Fruit fly (Drosophila melanogaster): ENCODE results near the gene CG3225.

dm6 chr2L:4818056-4818455, at the start of gene CG3225:
- no peak for TF ChIP-seq ash1 (GFP tag; optimal IDR thresholded peaks at IDR 0.05)
- TF ChIP-seq bsh (GFP tag; optimal IDR thresholded peaks at IDR 0.05), result no peak
- TF ChIP-seq CG9609 (GFP tag; optimal IDR thresholded peaks at IDR 0.05), result no peak
- TF ChIP-seq HLHmδ (GFP tag; optimal IDR thresholded peaks at IDR 0.05), result no peak
- no peak for TF ChIP-seq abd-A (tag; optimal IDR thresholded peaks at IDR 0.05)
- no peak for TF ChIP-seq CG31441 (GFP tag; IDR thresholded peaks at IDR 0.05)
- TF ChIP-seq CG34224 (GFP tag; IDR thresholded peaks at IDR 0.05; ENCODE audit: partially characterized antibody), result peak; percentile 74; the same call in 2 of the 3 replicates
- TF ChIP-seq Gug (GFP tag; IDR thresholded peaks at IDR 0.05), result no peak
- no peak for TF ChIP-seq h (optimal IDR thresholded peaks at IDR 0.05)
- TF ChIP-seq CG6272 (GFP tag; IDR thresholded peaks at IDR 0.05), result no peak
- no peak for TF ChIP-seq CG3847 (GFP tag; IDR thresholded peaks at IDR 0.05)

All from whole organism, embryonic.